Worm (Caenorhabditis elegans) whole organism, L1 larva: ENCODE results near the gene B0238.12.

Experiments
- elt-2 ChIP-seq: sonication (generic microtip); optimal IDR thresholded peaks from 2 replicates; lab custom pipeline; 2016; ENCODE audit warnings: missing genetic modification characterization, mild to moderate bottlenecking, inconsistent platforms, missing compliant biosample characterization, missing genetic modification reagents
- lin-39 ChIP-seq: fragments of 150-350 bp; optimal IDR thresholded peaks from 2 replicates; lab custom pipeline; 2014; ENCODE audit warnings: missing biosample characterization, missing genetic modification reagents, missing genetic modification characterization
- mdl-1 ChIP-seq, 2 experiments: fragments of 150-350 bp; optimal IDR thresholded peaks; 2 replicates each; lab custom pipeline; 2014 to 2017; ENCODE audit warnings: missing biosample characterization in 2 of 2, missing genetic modification characterization in 2 of 2, inconsistent platforms in 1 of 2
- nhr-12 ChIP-seq: sonication (generic microtip); optimal IDR thresholded peaks from 2 replicates; lab custom pipeline; 2017; ENCODE audit warnings: missing biosample characterization, missing genetic modification characterization
- snpc-4 ChIP-seq: fragments of 150-350 bp; optimal IDR thresholded peaks from 2 replicates; lab custom pipeline; 2014; ENCODE audit warnings: missing biosample characterization, missing genetic modification characterization

ce11 chrV:5287273-5287672, 21.6 kb downstream of the B0238.12 start, which contains the start of gene Y49G5A.1:
- TF ChIP-seq elt-2 (tag; lab: Kevin White, UChicago) (no peak), nhr-12 (tag; lab: Kevin White, UChicago) (no peak), lin-39 (tag; lab: Kevin White, UChicago) (no peak), mdl-1 (tag; optimal IDR thresholded peaks at IDR 0.05; lab: Kevin White, UChicago) (no peak), snpc-4 (tag; lab: Kevin White, UChicago) (no peak)
